Fruit fly (Drosophila melanogaster): Measurements from ENCODE around the gene Nup43.

DNA sequence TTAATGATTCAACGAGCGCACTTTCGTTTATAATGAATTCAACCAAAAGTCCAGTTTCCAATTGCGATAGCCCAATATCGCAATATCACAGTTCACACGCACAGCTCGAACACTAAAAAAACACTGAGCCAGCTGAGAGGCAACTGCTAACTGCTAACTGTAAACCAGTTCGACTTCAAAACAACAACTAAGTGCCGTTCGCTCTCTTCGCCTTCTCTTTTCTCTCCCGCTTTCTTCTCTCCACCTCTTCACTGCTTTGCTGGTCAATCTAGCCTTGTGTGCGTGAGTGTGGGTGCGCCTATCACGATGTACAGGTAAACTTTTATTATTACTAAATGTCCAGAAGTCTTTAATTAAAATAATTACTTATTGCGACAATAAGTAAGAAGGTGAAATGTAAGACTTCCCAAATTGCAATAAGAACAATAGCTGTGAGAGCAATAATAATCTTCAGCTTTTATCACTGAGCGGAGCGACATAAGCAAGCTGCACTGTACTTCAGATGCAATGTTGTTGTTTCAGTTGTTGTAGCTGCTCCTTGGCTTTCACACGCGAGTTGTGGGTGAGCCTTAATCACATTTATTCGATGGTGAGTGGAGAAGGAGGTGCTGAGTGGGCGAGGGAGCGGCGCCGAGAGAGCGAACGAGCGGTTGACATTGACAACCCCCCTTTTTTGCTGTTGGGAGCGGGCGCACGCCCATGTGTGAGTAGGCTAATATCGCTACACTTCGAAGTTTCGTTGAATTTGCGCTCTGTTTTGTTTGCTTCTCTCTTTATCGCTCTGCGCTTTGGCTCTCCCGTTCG lies 30.6 kb downstream of the Nup43 start, which contains the start of gene Vti1b:
- TF ChIP-seq CTCF (optimal IDR thresholded peaks at IDR 0.05) = no peak
- no peak for TF ChIP-seq CG8478 (optimal IDR thresholded peaks at IDR 0.05)
